Fruit fly (Drosophila melanogaster) whole organism: ENCODE results near the gene P5cr.

Experiments used
- CG8478 ChIP-seq: fragments of >200 bp; optimal IDR thresholded peaks from 2 replicates; lab custom pipeline; 2018; ENCODE audit warnings: inconsistent platforms
- Dll ChIP-seq: fragments of >200 bp; optimal IDR thresholded peaks from 2 replicates; lab custom pipeline; 2017
- EcR ChIP-seq, 2 experiments: fragments of >200 bp; optimal IDR thresholded peaks; 2 replicates each; lab custom pipeline; 2017; ENCODE audit warnings: missing biosample characterization in 2 of 2, missing genetic modification characterization in 2 of 2, missing genetic modification reagents in 2 of 2
- pan ChIP-seq: fragments of >200 bp; optimal IDR thresholded peaks from 2 replicates; lab custom pipeline; 2017
- psq ChIP-seq: fragments of >200 bp; optimal IDR thresholded peaks from 2 replicates; lab custom pipeline; 2017
- usp ChIP-seq: fragments of >200 bp; optimal IDR thresholded peaks from 2 replicates; lab custom pipeline; 2017; ENCODE audit warnings: missing biosample characterization, missing genetic modification characterization, mixed read lengths

- TF ChIP-seq CG8478 (no peak), pan (lab: Kevin White, UChicago) (no peak), psq (lab: Kevin White, UChicago) (no peak), EcR (GFP tag; optimal IDR thresholded peaks at IDR 0.05; lab: Kevin White, UChicago) (no peak), usp (no peak), Dll (no peak)
Measured at dm6 chr3R:19011885-19012284, 16.8 kb upstream of the P5cr start.
